Fruit fly (Drosophila melanogaster): ENCODE results near the gene CG32263.

DNA sequence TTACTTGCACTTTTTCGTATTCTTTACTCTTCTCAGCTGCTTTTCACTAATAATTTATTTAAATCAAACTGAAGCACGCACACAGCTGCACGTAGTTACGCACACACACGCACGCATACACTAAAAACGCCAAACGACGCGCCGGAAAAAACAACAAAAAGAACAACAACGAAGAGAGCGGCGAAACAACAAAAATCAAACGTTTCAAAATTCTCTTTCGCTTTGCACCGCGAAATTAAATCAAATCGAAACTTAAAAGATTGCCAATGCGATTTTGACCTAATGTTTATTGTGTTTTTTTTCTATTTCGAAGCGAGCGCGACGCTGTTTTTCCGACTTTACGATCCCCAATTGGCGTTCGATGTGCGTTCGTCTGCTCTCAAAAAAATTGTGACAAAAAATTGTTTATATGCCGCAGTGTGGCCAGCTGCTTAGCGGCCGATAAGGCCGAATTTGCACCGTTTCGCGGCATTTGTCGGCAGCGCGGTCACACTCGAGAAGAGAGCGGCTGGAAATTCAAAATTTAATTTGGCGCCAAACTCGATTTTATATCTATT, 23.2 kb downstream of the CG32263 start:
- TF ChIP-seq lola (GFP tag; optimal IDR thresholded peaks at IDR 0.05) (no peak), h (GFP tag; optimal IDR thresholded peaks at IDR 0.05) (peak; percentile 46), usp (GFP tag; optimal IDR thresholded peaks at IDR 0.05) (no peak)

Measured in whole organism, wandering third instar larva.